Fruit fly (Drosophila melanogaster) whole organism, embryonic: ENCODE results near the gene CG14052.

ENCODE experiments used
- BEAF-32 ChIP-seq: fragments of 200-800 bp; sonication (Bioruptor generic); optimal IDR thresholded peaks from 3 replicates; lab custom pipeline; 2017; ENCODE audit warnings: missing biosample characterization, missing genetic modification characterization, mild to moderate bottlenecking, moderate library complexity, missing genetic modification reagents
- Bdp1 ChIP-seq: fragments of 200-800 bp; sonication (Bioruptor generic); optimal IDR thresholded peaks from 3 replicates; lab custom pipeline; 2016; ENCODE audit warnings: missing biosample characterization, missing genetic modification characterization
- CG10147 ChIP-seq: fragments of 200-800 bp; sonication (Bioruptor generic); optimal IDR thresholded peaks from 2 replicates; lab custom pipeline; 2019; ENCODE audit warnings: missing biosample characterization, mild to moderate bottlenecking, missing genetic modification characterization, moderate library complexity
- CG10321 ChIP-seq: fragments of 200-800 bp; sonication (Bioruptor generic); IDR thresholded peaks from 2 replicates; pipeline ENCODE4 v1.3.6; 2022; ENCODE audit warnings: missing biosample characterization, missing genetic modification characterization
- CG10543 ChIP-seq: fragments of 200-800 bp; sonication (Bioruptor generic); optimal IDR thresholded peaks from 3 replicates; lab custom pipeline; 2017; ENCODE audit warnings: missing biosample characterization, mild to moderate bottlenecking, missing genetic modification characterization, moderate library complexity
- CG1233 ChIP-seq: fragments of 200-800 bp; sonication (Bioruptor generic); optimal IDR thresholded peaks from 4 replicates; lab custom pipeline; 2018; ENCODE audit warnings: missing biosample characterization, mild to moderate bottlenecking, missing genetic modification characterization
- CG12942 ChIP-seq: fragments of 200-800 bp; sonication (Bioruptor generic); optimal IDR thresholded peaks from 3 replicates; lab custom pipeline; 2016; ENCODE audit warnings: missing biosample characterization, missing genetic modification characterization
- CG15269 ChIP-seq: fragments of 200-800 bp; sonication (Bioruptor generic); optimal IDR thresholded peaks from 2 replicates; lab custom pipeline; 2018; ENCODE audit warnings: missing biosample characterization, mild to moderate bottlenecking, missing genetic modification characterization, moderate library complexity
- CG1529 ChIP-seq: fragments of 200-800 bp; sonication (Bioruptor generic); optimal IDR thresholded peaks from 3 replicates; lab custom pipeline; 2018; ENCODE audit warnings: missing biosample characterization, missing genetic modification characterization
- CG16815 ChIP-seq: fragments of 200-800 bp; sonication (Bioruptor generic); optimal IDR thresholded peaks from 3 replicates; lab custom pipeline; 2017; ENCODE audit warnings: missing biosample characterization, mild to moderate bottlenecking, missing genetic modification characterization
- CG16863 ChIP-seq: fragments of 200-800 bp; sonication (Bioruptor generic); optimal IDR thresholded peaks from 3 replicates; lab custom pipeline; 2016; ENCODE audit warnings: missing biosample characterization, missing genetic modification characterization
- CG17385 ChIP-seq: fragments of 200-800 bp; sonication (Bioruptor generic); optimal IDR thresholded peaks from 3 replicates; lab custom pipeline; 2018; ENCODE audit warnings: missing biosample characterization, mild to moderate bottlenecking, missing genetic modification characterization
- CG18262 ChIP-seq: fragments of 200-800 bp; optimal IDR thresholded peaks from 3 replicates; lab custom pipeline; 2019; ENCODE audit warnings: missing biosample characterization, mild to moderate bottlenecking, missing genetic modification characterization, moderate library complexity
- CG2678 ChIP-seq: fragments of 200-800 bp; sonication (Bioruptor generic); optimal IDR thresholded peaks from 3 replicates; lab custom pipeline; 2019; ENCODE audit warnings: missing biosample characterization, mild to moderate bottlenecking, missing genetic modification characterization, moderate library complexity
- CG34224 ChIP-seq: fragments of 200-800 bp; sonication (Bioruptor generic); IDR thresholded peaks from 3 replicates; pipeline ENCODE4 v1.3.6; 2022; ENCODE audit warnings: missing biosample characterization, missing genetic modification characterization; ENCODE audit not compliant: partially characterized antibody
- CG34422 ChIP-seq: fragments of 200-800 bp; sonication (Bioruptor generic); IDR thresholded peaks from 3 replicates; pipeline ENCODE4 v1.3.6; 2022; ENCODE audit warnings: missing biosample characterization, missing genetic modification characterization
- CG3838 ChIP-seq: fragments of 200-800 bp; sonication (Bioruptor generic); optimal IDR thresholded peaks from 3 replicates; lab custom pipeline; 2016; ENCODE audit warnings: missing biosample characterization, missing genetic modification characterization
- CG3847 ChIP-seq: fragments of 200-800 bp; sonication (Bioruptor generic); IDR thresholded peaks from 2 replicates; pipeline ENCODE4 v1.3.6; 2022; ENCODE audit warnings: missing biosample characterization, missing genetic modification characterization
- CG4617 ChIP-seq: fragments of 200-800 bp; sonication (Bioruptor generic); optimal IDR thresholded peaks from 3 replicates; lab custom pipeline; 2016; ENCODE audit warnings: missing biosample characterization, missing genetic modification characterization, borderline replicate concordance
- CG4854 ChIP-seq: fragments of 200-800 bp; sonication (Bioruptor generic); optimal IDR thresholded peaks from 2 replicates; lab custom pipeline; 2016; ENCODE audit warnings: missing biosample characterization, missing genetic modification characterization, inconsistent platforms
- CG8388 ChIP-seq: fragments of 200-800 bp; sonication (Bioruptor generic); optimal IDR thresholded peaks from 2 replicates; lab custom pipeline; 2019; ENCODE audit warnings: missing biosample characterization, mild to moderate bottlenecking, missing genetic modification characterization, moderate library complexity
- Camta ChIP-seq: fragments of 200-800 bp; sonication (Bioruptor generic); optimal IDR thresholded peaks from 2 replicates; lab custom pipeline; 2016; ENCODE audit warnings: missing biosample characterization, missing genetic modification characterization
- CoRest ChIP-seq: fragments of 200-800 bp; sonication (Bioruptor generic); optimal IDR thresholded peaks from 3 replicates; lab custom pipeline; 2018; ENCODE audit warnings: missing biosample characterization, mild to moderate bottlenecking, missing genetic modification characterization, moderate library complexity
- D19B ChIP-seq: fragments of 200-800 bp; sonication (Bioruptor generic); optimal IDR thresholded peaks from 2 replicates; lab custom pipeline; 2017; ENCODE audit warnings: missing biosample characterization, mild to moderate bottlenecking, missing genetic modification characterization
- Dbx ChIP-seq: fragments of 200-800 bp; sonication (Bioruptor generic); IDR thresholded peaks from 3 replicates; pipeline ENCODE4 v1.3.6; 2022; ENCODE audit warnings: missing biosample characterization, missing genetic modification characterization
- Ets97D ChIP-seq: fragments of 200-800 bp; sonication (Bioruptor generic); optimal IDR thresholded peaks from 3 replicates; lab custom pipeline; 2016; ENCODE audit warnings: missing biosample characterization, missing genetic modification characterization
- Gug ChIP-seq: fragments of 200-800 bp; sonication (Bioruptor generic); IDR thresholded peaks from 4 replicates; pipeline ENCODE4 v1.3.6; 2022; ENCODE audit warnings: missing biosample characterization, missing genetic modification characterization
- Hey ChIP-seq: fragments of 200-800 bp; sonication (Bioruptor generic); optimal IDR thresholded peaks from 3 replicates; lab custom pipeline; 2018; ENCODE audit warnings: missing biosample characterization, mild to moderate bottlenecking, missing genetic modification characterization
- Mad ChIP-seq: fragments of 200-800 bp; sonication (Bioruptor generic); optimal IDR thresholded peaks from 2 replicates; lab custom pipeline; 2016; ENCODE audit warnings: missing biosample characterization, missing genetic modification characterization
- Oaz ChIP-seq: fragments of 200-800 bp; sonication (Bioruptor generic); IDR thresholded peaks from 2 replicates; pipeline ENCODE4 v1.3.6; 2022; ENCODE audit warnings: missing biosample characterization, missing genetic modification characterization
- Sry-β ChIP-seq: fragments of 200-800 bp; sonication (Bioruptor generic); optimal IDR thresholded peaks from 2 replicates; lab custom pipeline; 2018; ENCODE audit warnings: missing biosample characterization, mild to moderate bottlenecking, missing genetic modification characterization, moderate library complexity
- YL-1 ChIP-seq: fragments of 200-800 bp; sonication (Bioruptor generic); optimal IDR thresholded peaks from 3 replicates; lab custom pipeline; 2017; ENCODE audit warnings: missing biosample characterization, mild to moderate bottlenecking, missing genetic modification characterization
- al ChIP-seq: fragments of 200-800 bp; sonication (Bioruptor generic); IDR thresholded peaks from 2 replicates; pipeline ENCODE4 v1.3.6; 2022; ENCODE audit warnings: missing biosample characterization, missing genetic modification characterization
- ase ChIP-seq: fragments of 200-800 bp; sonication (Bioruptor generic); IDR thresholded peaks from 3 replicates; pipeline ENCODE4 v1.3.6; 2022; ENCODE audit warnings: missing biosample characterization, missing genetic modification characterization
- cwo ChIP-seq: fragments of 200-800 bp; sonication (Bioruptor generic); optimal IDR thresholded peaks from 3 replicates; lab custom pipeline; 2017; ENCODE audit warnings: missing biosample characterization, missing genetic modification characterization, mild to moderate bottlenecking, moderate library complexity, missing genetic modification reagents
- esg ChIP-seq: fragments of 200-800 bp; sonication (Bioruptor generic); conservative IDR thresholded peaks from 2 replicates; pipeline ENCODE4 v1.3.6; 2022; ENCODE audit warnings: missing biosample characterization, missing genetic modification characterization
- gcm ChIP-seq: fragments of 200-800 bp; sonication (Bioruptor generic); optimal IDR thresholded peaks from 2 replicates; lab custom pipeline; 2019; ENCODE audit warnings: missing biosample characterization, mild to moderate bottlenecking, missing genetic modification characterization, moderate library complexity
- gem ChIP-seq: fragments of 200-800 bp; sonication (Bioruptor generic); optimal IDR thresholded peaks from 2 replicates; lab custom pipeline; 2019; ENCODE audit warnings: missing biosample characterization, mild to moderate bottlenecking, missing genetic modification characterization, moderate library complexity
- gro ChIP-seq: fragments of 200-800 bp; sonication (Bioruptor generic); optimal IDR thresholded peaks from 2 replicates; lab custom pipeline; 2016; ENCODE audit warnings: missing biosample characterization, missing genetic modification characterization
- insv ChIP-seq, 2 experiments: fragments of 200-800 bp; sonication (Bioruptor generic); optimal IDR thresholded peaks; 3 replicates each; lab custom pipeline; 2016 to 2018; ENCODE audit warnings: missing biosample characterization in 2 of 2, missing genetic modification characterization in 2 of 2
- jing ChIP-seq: fragments of 200-800 bp; sonication (Bioruptor generic); optimal IDR thresholded peaks from 2 replicates; lab custom pipeline; 2018; ENCODE audit warnings: missing biosample characterization, mild to moderate bottlenecking, missing genetic modification characterization
- lilli ChIP-seq: fragments of 200-800 bp; sonication (Bioruptor generic); optimal IDR thresholded peaks from 3 replicates; lab custom pipeline; 2016; ENCODE audit warnings: missing biosample characterization, missing genetic modification characterization
- luna ChIP-seq: fragments of 200-800 bp; sonication (Bioruptor generic); optimal IDR thresholded peaks from 2 replicates; lab custom pipeline; 2016; ENCODE audit warnings: missing biosample characterization, missing genetic modification characterization
- pnt ChIP-seq: fragments of 200-800 bp; sonication (Bioruptor generic); optimal IDR thresholded peaks from 3 replicates; lab custom pipeline; 2016; ENCODE audit warnings: missing biosample characterization, missing genetic modification characterization
- run ChIP-seq: fragments of 200-800 bp; sonication (Bioruptor generic); optimal IDR thresholded peaks from 3 replicates; lab custom pipeline; 2018; ENCODE audit warnings: missing biosample characterization, mild to moderate bottlenecking, missing genetic modification characterization
- scrt ChIP-seq: fragments of 200-800 bp; sonication (Bioruptor generic); optimal IDR thresholded peaks from 2 replicates; lab custom pipeline; 2018; ENCODE audit warnings: missing biosample characterization, mild to moderate bottlenecking, missing genetic modification characterization, moderate library complexity
- sima ChIP-seq: fragments of 200-800 bp; sonication (Bioruptor generic); optimal IDR thresholded peaks from 2 replicates; lab custom pipeline; 2016; ENCODE audit warnings: missing biosample characterization, missing genetic modification characterization
- ssp ChIP-seq: fragments of 200-800 bp; sonication (Bioruptor generic); IDR thresholded peaks from 2 replicates; pipeline ENCODE4 v1.3.6; 2022; ENCODE audit warnings: missing biosample characterization, missing genetic modification characterization
- tna ChIP-seq: fragments of 200-800 bp; sonication (Bioruptor generic); IDR thresholded peaks from 2 replicates; pipeline ENCODE4 v1.3.6; 2022; ENCODE audit warnings: missing biosample characterization, missing genetic modification characterization; ENCODE audit not compliant: partially characterized antibody
- vfl ChIP-seq: fragments of 200-800 bp; sonication (Bioruptor generic); optimal IDR thresholded peaks from 2 replicates; lab custom pipeline; 2016; ENCODE audit warnings: missing biosample characterization, missing genetic modification characterization
- zfh1 ChIP-seq: fragments of 200-800 bp; sonication (Bioruptor generic); IDR thresholded peaks from 3 replicates; pipeline ENCODE4 v1.3.6; 2022; ENCODE audit warnings: missing biosample characterization, missing genetic modification characterization

The CG14052 gene

DNA sequence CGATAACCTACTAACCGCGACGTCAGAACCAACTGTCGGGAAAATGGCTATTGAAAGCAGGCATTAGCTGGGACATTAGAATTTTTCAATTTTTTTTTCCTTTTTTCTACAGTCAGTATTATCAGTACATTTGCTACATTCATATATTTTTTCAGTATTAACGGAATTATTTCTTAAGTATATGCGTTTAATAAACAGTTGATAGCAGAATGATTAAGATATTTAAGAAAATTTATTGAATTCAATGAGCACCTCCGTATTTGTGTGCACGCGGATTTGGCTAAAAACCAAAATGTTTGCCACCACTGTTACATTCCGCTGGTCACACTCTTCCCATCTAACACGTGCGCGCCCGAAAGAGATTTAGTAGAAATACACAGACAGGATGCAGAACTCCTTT, 39.0 kb downstream of the CG14052 start, which contains the start of the genes temp and CG3071 (continued):
- TF ChIP-seq CG8388 (GFP tag; lab: Kevin White, UChicago): peak; percentile 43
- TF ChIP-seq D19B (GFP tag; lab: Kevin White, UChicago): peak; percentile 38
- peak; percentile 44 for TF ChIP-seq CG17385
- TF ChIP-seq tna (GFP tag; lab: Robert Waterston, UW): no peak
- peak; percentile 2 for TF ChIP-seq Bdp1 (GFP tag; lab: Kevin White, UChicago)
- TF ChIP-seq ase (GFP tag; lab: Robert Waterston, UW): no peak
- peak in 1 of 2 experiments; percentile 43 for TF ChIP-seq insv (GFP tag; optimal IDR thresholded peaks at IDR 0.05; lab: Kevin White, UChicago)
- peak; percentile 72 for TF ChIP-seq cwo
- no peak for TF ChIP-seq CG34224 (GFP tag; lab: Robert Waterston, UW)
- TF ChIP-seq Mad (GFP tag; lab: Kevin White, UChicago): peak; percentile 16
- no peak for TF ChIP-seq sima (GFP tag; lab: Kevin White, UChicago)
- TF ChIP-seq gem (tag; lab: Kevin White, UChicago): peak; percentile 78
- TF ChIP-seq CG1529 (GFP tag; lab: Kevin White, UChicago): peak; percentile 4
- peak; percentile 77 for TF ChIP-seq CG2678 (tag; lab: Kevin White, UChicago)
- TF ChIP-seq CG16863 (GFP tag; lab: Kevin White, UChicago): peak; percentile 61
- TF ChIP-seq lilli (GFP tag; lab: Kevin White, UChicago): peak; percentile 70
- TF ChIP-seq luna (GFP tag; lab: Kevin White, UChicago): no peak
- peak; percentile 50 for TF ChIP-seq CG1233 (GFP tag; lab: Kevin White, UChicago)
- peak; percentile 19 for TF ChIP-seq gcm (GFP tag; lab: Kevin White, UChicago)
- TF ChIP-seq scrt (GFP tag; lab: Kevin White, UChicago): no peak
- TF ChIP-seq CG4617: peak; percentile 46
- TF ChIP-seq CG12942 (GFP tag; lab: Kevin White, UChicago): peak; percentile 50
- peak; percentile 10 for TF ChIP-seq Hey
- TF ChIP-seq YL-1: peak; percentile 79
- TF ChIP-seq CG10321: no peak
- TF ChIP-seq jing (GFP tag; lab: Kevin White, UChicago): no peak
- peak; percentile 75 for TF ChIP-seq CG3847 (GFP tag; lab: Robert Waterston, UW)
- peak; percentile 61 for TF ChIP-seq CG15269 (tag; lab: Kevin White, UChicago)
- peak; percentile 79 for TF ChIP-seq CG10543 (GFP tag; lab: Kevin White, UChicago)
- no peak for TF ChIP-seq Oaz
- peak; percentile 83 for TF ChIP-seq CoRest
- peak; percentile 99 for TF ChIP-seq Sry-β (GFP tag; lab: Kevin White, UChicago)
- peak; percentile 61 for TF ChIP-seq CG18262 (tag; lab: Kevin White, UChicago)
- peak; percentile 42 for TF ChIP-seq gro (GFP tag; lab: Kevin White, UChicago)
- 0 out of 3 replicates have a peak, but pooled peaks have one; percentile 24 for TF ChIP-seq CG34422
- peak; percentile 71 for TF ChIP-seq CG10147 (GFP tag; lab: Kevin White, UChicago)
- TF ChIP-seq Dbx (GFP tag; lab: Robert Waterston, UW): peak; percentile 49; the same call in 2 of the 3 replicates
- TF ChIP-seq Camta: peak; percentile 56
- peak; percentile 54 for TF ChIP-seq vfl (GFP tag; lab: Kevin White, UChicago)
- peak; percentile 62 for TF ChIP-seq ssp (GFP tag; lab: Robert Waterston, UW)
- peak; percentile 65 for TF ChIP-seq CG16815
- TF ChIP-seq pnt (GFP tag; lab: Kevin White, UChicago): peak; percentile 58
- no peak for TF ChIP-seq CG3838 (GFP tag; lab: Kevin White, UChicago)
- TF ChIP-seq zfh1 (GFP tag; lab: Robert Waterston, UW): no peak
- no peak for TF ChIP-seq CG4854 (GFP tag; lab: Kevin White, UChicago)
- peak; percentile 66 for TF ChIP-seq Ets97D (GFP tag; lab: Kevin White, UChicago)
- peak; percentile 55; the same call in 1 of the 2 replicates for TF ChIP-seq al
- TF ChIP-seq BEAF-32 (GFP tag; lab: Kevin White, UChicago): peak; percentile 58
- peak; percentile 26; the same call in 1 of the 2 replicates for TF ChIP-seq esg (GFP tag; lab: Robert Waterston, UW)
- no peak for TF ChIP-seq run (tag; lab: Kevin White, UChicago)
- TF ChIP-seq Gug (GFP tag; lab: Robert Waterston, UW): peak; percentile 54; the same call in 2 of the 4 replicates
